Fruit fly (Drosophila melanogaster): Measurements from ENCODE around the gene JMJD6.

The JMJD6 gene

dm6 chr3R:22356464-22357410 is 5.4 kb downstream of the JMJD6 start, which contains the start of gene Sar1 (continued):
- no peak for TF ChIP-seq Side (GFP tag; optimal IDR thresholded peaks at IDR 0.05)
- no peak for TF ChIP-seq bsh (GFP tag; optimal IDR thresholded peaks at IDR 0.05)
- no peak for TF ChIP-seq wdn (GFP tag; IDR thresholded peaks at IDR 0.05)
- no peak for TF ChIP-seq tio (GFP tag; optimal IDR thresholded peaks at IDR 0.05)
- no peak for TF ChIP-seq sim (GFP tag; IDR thresholded peaks at IDR 0.05)
- no peak for TF ChIP-seq GATAe (GFP tag; conservative IDR thresholded peaks at IDR 0.05)
- peak; percentile 20 for TF ChIP-seq CG34376 (GFP tag; optimal IDR thresholded peaks at IDR 0.05)
- TF ChIP-seq her (GFP tag; optimal IDR thresholded peaks at IDR 0.05): no peak
- TF ChIP-seq CG11247 (GFP tag; IDR thresholded peaks at IDR 0.05): no peak
- no peak for TF ChIP-seq ac (GFP tag; optimal IDR thresholded peaks at IDR 0.05)
- no peak for TF ChIP-seq esg (GFP tag; conservative IDR thresholded peaks at IDR 0.05)
- TF ChIP-seq Dek (tag; optimal IDR thresholded peaks at IDR 0.05): peak; percentile 41
- TF ChIP-seq CG8388 (GFP tag; optimal IDR thresholded peaks at IDR 0.05): no peak
- TF ChIP-seq Hey (tag; optimal IDR thresholded peaks at IDR 0.05): no peak
- peak; percentile 57; the same call in 1 of the 2 replicates for TF ChIP-seq sob (GFP tag; IDR thresholded peaks at IDR 0.05)
- TF ChIP-seq caup (GFP tag; optimal IDR thresholded peaks at IDR 0.05; ENCODE audit: severe bottlenecking): peak; percentile 22
- TF ChIP-seq gt (GFP tag; IDR thresholded peaks at IDR 0.05): no peak
- peak; percentile 94 for TF ChIP-seq Ets97D (GFP tag; optimal IDR thresholded peaks at IDR 0.05)
- no peak for TF ChIP-seq CG30431 (GFP tag; optimal IDR thresholded peaks at IDR 0.05)
- TF ChIP-seq ERR (GFP tag; optimal IDR thresholded peaks at IDR 0.05): peak; percentile 46
- 0 out of 3 replicates have a peak, but pooled peaks have one; percentile 7 for TF ChIP-seq CG11695 (GFP tag; IDR thresholded peaks at IDR 0.05)
- TF ChIP-seq B-H2 (GFP tag; optimal IDR thresholded peaks at IDR 0.05): peak; percentile 58
- TF ChIP-seq gcm2 (GFP tag; optimal IDR thresholded peaks at IDR 0.05): no peak
- peak; percentile 83 for TF ChIP-seq CG2116 (GFP tag; optimal IDR thresholded peaks at IDR 0.05)
- TF ChIP-seq sisA (GFP tag; IDR thresholded peaks at IDR 0.05): peak; percentile 53
- TF ChIP-seq sens-2 (GFP tag; IDR thresholded peaks at IDR 0.05): no peak
- peak; percentile 60 for TF ChIP-seq CG3163 (GFP tag; optimal IDR thresholded peaks at IDR 0.05)
- no peak for TF ChIP-seq cwo (GFP tag; optimal IDR thresholded peaks at IDR 0.05)
- TF ChIP-seq CG9215 (GFP tag; IDR thresholded peaks at IDR 0.05): no peak
- TF ChIP-seq CG15011 (GFP tag; optimal IDR thresholded peaks at IDR 0.05): no peak
- no peak for TF ChIP-seq ro (GFP tag; IDR thresholded peaks at IDR 0.05)
- TF ChIP-seq sug (tag; optimal IDR thresholded peaks at IDR 0.05): peak; percentile 60
- peak; percentile 3 for TF ChIP-seq kni (GFP tag; optimal IDR thresholded peaks at IDR 0.05)
- peak; percentile 3 for TF ChIP-seq Dip3 (GFP tag; optimal IDR thresholded peaks at IDR 0.05)
- no peak for TF ChIP-seq CG14050 (GFP tag; IDR thresholded peaks at IDR 0.05)
- TF ChIP-seq CG4360 (GFP tag; IDR thresholded peaks at IDR 0.05): no peak
- TF ChIP-seq CG1603 (tag; optimal IDR thresholded peaks at IDR 0.05): peak; percentile 92
- TF ChIP-seq jing (GFP tag; optimal IDR thresholded peaks at IDR 0.05): no peak
- TF ChIP-seq CG6683 (GFP tag; optimal IDR thresholded peaks at IDR 0.05): no peak
- TF ChIP-seq kah (GFP tag; optimal IDR thresholded peaks at IDR 0.05): no peak
- peak; percentile 48 for TF ChIP-seq CG10543 (GFP tag; optimal IDR thresholded peaks at IDR 0.05)
- no peak for TF ChIP-seq ase (GFP tag; IDR thresholded peaks at IDR 0.05)
- TF ChIP-seq Mad (GFP tag; optimal IDR thresholded peaks at IDR 0.05): peak; percentile 63
- TF ChIP-seq Usf (GFP tag; optimal IDR thresholded peaks at IDR 0.05): no peak
- peak; percentile 88 for TF ChIP-seq HmgD (GFP tag; optimal IDR thresholded peaks at IDR 0.05)
- no peak; the same call in 1 of the 2 replicates for TF ChIP-seq CG4404 (GFP tag; IDR thresholded peaks at IDR 0.05)
- TF ChIP-seq B-H1 (GFP tag; IDR thresholded peaks at IDR 0.05): no peak
- TF ChIP-seq CG7839 (tag; optimal IDR thresholded peaks at IDR 0.05): peak; percentile 24
- TF ChIP-seq CG6854 (GFP tag; optimal IDR thresholded peaks at IDR 0.05): peak; percentile 39

Data from whole organism, embryonic.